Worm (Caenorhabditis elegans) whole organism, L4 larva: ENCODE data around the gene Y6G8.8.

ENCODE experiments used
- F26F4.8 ChIP-seq: fragments of 200-800 bp; sonication (Bioruptor generic); conservative IDR thresholded peaks from 2 replicates; pipeline ENCODE4 v1.3.6; 2022; ENCODE audit warnings: missing genetic modification characterization, missing compliant biosample characterization
- F49E8.2 ChIP-seq: sonication (generic microtip); optimal IDR thresholded peaks from 2 replicates; lab custom pipeline; 2016; ENCODE audit warnings: missing compliant biosample characterization, mild to moderate bottlenecking, missing genetic modification characterization, borderline replicate concordance
- T26A8.4 ChIP-seq: fragments of 200-800 bp; sonication (Bioruptor generic); IDR thresholded peaks from 2 replicates; pipeline ENCODE4 v1.3.6; 2022; ENCODE audit warnings: missing genetic modification characterization, missing compliant biosample characterization
- Y5F2A.4 ChIP-seq: fragments of 200-800 bp; sonication (Bioruptor generic); optimal IDR thresholded peaks from 2 replicates; lab custom pipeline; 2018; ENCODE audit warnings: mild to moderate bottlenecking, missing genetic modification characterization, missing compliant biosample characterization
- ZK546.5 ChIP-seq, 2 experiments: sonication (generic microtip); optimal IDR thresholded peaks; 2 replicates each; lab custom pipeline; 2017; ENCODE audit warnings: missing biosample characterization in 2 of 2, missing genetic modification characterization in 2 of 2
- aha-1 ChIP-seq: fragments of 150-350 bp; peaks from one replicate; lab custom pipeline; 2014; ENCODE audit warnings: missing biosample characterization, missing genetic modification characterization
- arid-1 ChIP-seq: fragments of 200-800 bp; sonication (Bioruptor generic); conservative IDR thresholded peaks from 2 replicates; pipeline ENCODE4 v1.3.6; 2022; ENCODE audit warnings: missing genetic modification reagents, missing genetic modification characterization, missing compliant biosample characterization
- attf-4 ChIP-seq: sonication (generic microtip); optimal IDR thresholded peaks from 3 replicates; lab custom pipeline; 2017; ENCODE audit warnings: missing biosample characterization, missing genetic modification characterization
- ceh-82 ChIP-seq: sonication (generic microtip); optimal IDR thresholded peaks from 2 replicates; lab custom pipeline; 2017; ENCODE audit warnings: missing biosample characterization, missing genetic modification characterization
- daf-12 ChIP-seq: fragments of 150-350 bp; optimal IDR thresholded peaks from 2 replicates; lab custom pipeline; 2014; ENCODE audit warnings: missing biosample characterization, missing genetic modification reagents, missing genetic modification characterization
- daf-16 ChIP-seq, 3 experiments: sonication (generic microtip); optimal IDR thresholded peaks; 2 replicates each; lab custom pipeline; 2016 to 2017; ENCODE audit warnings: missing genetic modification characterization in 3 of 3, missing genetic modification reagents in 3 of 3, mild to moderate bottlenecking in 2 of 3, missing compliant biosample characterization in 2 of 3, missing biosample characterization in 1 of 3, moderate library complexity in 1 of 3
- fos-1 ChIP-seq: fragments of 150-350 bp; optimal IDR thresholded peaks from 2 replicates; lab custom pipeline; 2014; ENCODE audit warnings: missing biosample characterization, missing genetic modification characterization
- hlh-30 ChIP-seq: sonication (generic microtip); optimal IDR thresholded peaks from 2 replicates; lab custom pipeline; 2017; ENCODE audit warnings: antibody characterized with exemption, mild to moderate bottlenecking, missing genetic modification characterization, missing compliant biosample characterization; ENCODE audit not compliant: insufficient read depth
- jun-1 ChIP-seq: fragments of 150-350 bp; optimal IDR thresholded peaks from 2 replicates; lab custom pipeline; 2014; ENCODE audit warnings: missing biosample characterization, missing genetic modification reagents, missing genetic modification characterization
- lin-13 ChIP-seq: fragments of 150-350 bp; optimal IDR thresholded peaks from 2 replicates; lab custom pipeline; 2014; ENCODE audit warnings: missing biosample characterization, missing genetic modification reagents, missing genetic modification characterization
- mdt-29 ChIP-seq: fragments of 200-800 bp; sonication (Bioruptor generic); IDR thresholded peaks from 2 replicates; pipeline ENCODE4 v1.3.6; 2022; ENCODE audit warnings: missing genetic modification reagents, missing genetic modification characterization, missing compliant biosample characterization
- mes-2 ChIP-seq: sonication (generic microtip); optimal IDR thresholded peaks from 2 replicates; lab custom pipeline; 2016; ENCODE audit warnings: missing genotype, mild to moderate bottlenecking, missing genetic modification characterization, missing compliant biosample characterization; ENCODE audit not compliant: poor library complexity, severe bottlenecking
- nhr-10 ChIP-seq: fragments of 150-350 bp; optimal IDR thresholded peaks from 2 replicates; lab custom pipeline; 2014; ENCODE audit warnings: missing biosample characterization, missing genetic modification characterization
- nhr-237 ChIP-seq: sonication (generic microtip); optimal IDR thresholded peaks from 2 replicates; lab custom pipeline; 2017; ENCODE audit warnings: missing biosample characterization, missing genetic modification characterization
- nhr-25 ChIP-seq: sonication (generic microtip); optimal IDR thresholded peaks from 2 replicates; lab custom pipeline; 2017; ENCODE audit warnings: missing genetic modification characterization, mild to moderate bottlenecking, missing compliant biosample characterization, antibody characterized with exemption, moderate library complexity, borderline replicate concordance; ENCODE audit not compliant: insufficient read depth
- nhr-48 ChIP-seq: sonication (generic microtip); optimal IDR thresholded peaks from 2 replicates; lab custom pipeline; 2016; ENCODE audit warnings: mild to moderate bottlenecking, missing genetic modification characterization, missing compliant biosample characterization
- nhr-76 ChIP-seq: fragments of 150-350 bp; optimal IDR thresholded peaks from 2 replicates; lab custom pipeline; 2014; ENCODE audit warnings: missing biosample characterization, missing genetic modification characterization
- nhr-77 ChIP-seq: fragments of 150-350 bp; optimal IDR thresholded peaks from 2 replicates; lab custom pipeline; 2014; ENCODE audit warnings: missing biosample characterization, missing genetic modification characterization
- pha-4 ChIP-seq, 2 experiments: fragments of 150-350 bp in 1 of 2; fragments of 200-800 bp in 1 of 2; sonication (Bioruptor generic) in 1 of 2; IDR thresholded peaks in 1 of 2; optimal IDR thresholded peaks in 1 of 2; 2 replicates each; pipeline versions ENCODE4 v1.3.6 to Lab custom; 2014 to 2022; ENCODE audit warnings: missing genetic modification characterization in 2 of 2, missing genetic modification reagents in 2 of 2, missing biosample characterization in 1 of 2, missing compliant biosample characterization in 1 of 2
- php-3 ChIP-seq: fragments of 200-800 bp; sonication (Bioruptor generic); IDR thresholded peaks from 2 replicates; pipeline ENCODE4 v1.3.6; 2022; ENCODE audit warnings: missing genetic modification reagents, missing genetic modification characterization, missing compliant biosample characterization
- rbr-2 ChIP-seq: sonication (generic microtip); optimal IDR thresholded peaks from 2 replicates; lab custom pipeline; 2016; ENCODE audit warnings: missing genotype, missing genetic modification characterization, missing compliant biosample characterization
- saeg-2 ChIP-seq: fragments of 200-800 bp; sonication (Bioruptor generic); IDR thresholded peaks from 2 replicates; pipeline ENCODE4 v1.3.6; 2022; ENCODE audit warnings: missing genetic modification reagents, missing genetic modification characterization, missing compliant biosample characterization
- sdz-12 ChIP-seq: fragments of 200-800 bp; sonication (Bioruptor generic); optimal IDR thresholded peaks from 2 replicates; lab custom pipeline; 2018; ENCODE audit warnings: mild to moderate bottlenecking, missing genetic modification characterization, missing compliant biosample characterization
- spr-1 ChIP-seq: sonication (generic microtip); optimal IDR thresholded peaks from 2 replicates; lab custom pipeline; 2016; ENCODE audit warnings: mild to moderate bottlenecking, missing genetic modification characterization, missing compliant biosample characterization
- tag-97 ChIP-seq: fragments of 200-800 bp; sonication (Bioruptor generic); IDR thresholded peaks from 2 replicates; pipeline ENCODE4 v1.3.6; 2022; ENCODE audit warnings: missing genetic modification characterization, missing compliant biosample characterization
- tra-1 ChIP-seq: fragments of 200-800 bp; sonication (Bioruptor generic); IDR thresholded peaks from 2 replicates; pipeline ENCODE4 v1.3.6; 2022; ENCODE audit warnings: missing genetic modification reagents, missing genetic modification characterization, missing compliant biosample characterization
- vab-7 ChIP-seq: fragments of 200-800 bp; sonication (Bioruptor generic); IDR thresholded peaks from 2 replicates; pipeline ENCODE4 v1.3.6; 2022; ENCODE audit warnings: missing genetic modification reagents, missing genetic modification characterization, missing compliant biosample characterization
- zip-11 ChIP-seq: fragments of 200-800 bp; sonication (Bioruptor generic); IDR thresholded peaks from 2 replicates; pipeline ENCODE4 v1.3.6; 2022; ENCODE audit warnings: missing genetic modification characterization, missing compliant biosample characterization
- ztf-11 ChIP-seq: fragments of 150-350 bp; optimal IDR thresholded peaks from 2 replicates; lab custom pipeline; 2014; ENCODE audit warnings: missing biosample characterization, missing genetic modification characterization

Gene Y6G8.8

ce11 chrV:17665906-17666305, 45.5 kb downstream of the Y6G8.8 start, which contains the start of gene F59A1.11:
TSS of gene F59A1.11 (minus strand) at chrV:17666006.
- no peak for TF ChIP-seq nhr-25 (tag; lab: Kevin White, UChicago)
- TF ChIP-seq hlh-30 (tag; lab: Kevin White, UChicago): no peak
- no peak for TF ChIP-seq saeg-2 (GFP tag; lab: Robert Waterston, UW)
- TF ChIP-seq tag-97 (GFP tag; lab: Robert Waterston, UW): no peak
- TF ChIP-seq T26A8.4: no peak
- TF ChIP-seq jun-1: no peak
- TF ChIP-seq F49E8.2: no peak
- TF ChIP-seq aha-1 (tag; lab: Kevin White, UChicago): no peak
- no peak for TF ChIP-seq rbr-2 (tag; lab: Kevin White, UChicago)
- no peak for TF ChIP-seq spr-1
- TF ChIP-seq vab-7 (GFP tag; lab: Robert Waterston, UW): no peak
- TF ChIP-seq sdz-12 (GFP tag; lab: Kevin White, UChicago): no peak
- TF ChIP-seq php-3 (GFP tag; lab: Robert Waterston, UW): no peak
- no peak for TF ChIP-seq ztf-11
- TF ChIP-seq nhr-76 (tag; lab: Kevin White, UChicago): no peak

ce11 chrV:17667676-17668075, 47.3 kb downstream of the Y6G8.8 start, which contains the start of gene F59A1.12:
TSS of gene F59A1.12 (minus strand) at chrV:17667776.
- TF ChIP-seq mdt-29 (GFP tag; lab: Robert Waterston, UW) (no peak), nhr-25 (tag; lab: Kevin White, UChicago) (no peak), daf-12 (no peak), nhr-77 (tag; lab: Kevin White, UChicago) (no peak), saeg-2 (GFP tag; lab: Robert Waterston, UW) (no peak), daf-16 (GFP tag; optimal IDR thresholded peaks at IDR 0.05; lab: Kevin White, UChicago) (no peak), daf-16 (tag; optimal IDR thresholded peaks at IDR 0.05; lab: Kevin White, UChicago) (no peak), pha-4 (GFP tag; IDR thresholded peaks at IDR 0.05; lab: Robert Waterston, UW) (no peak), pha-4 (tag; optimal IDR thresholded peaks at IDR 0.05; lab: Kevin White, UChicago) (no peak), nhr-76 (tag; lab: Kevin White, UChicago) (no peak), sdz-12 (GFP tag; lab: Kevin White, UChicago) (no peak), Y5F2A.4 (no peak), nhr-10 (no peak), hlh-30 (tag; lab: Kevin White, UChicago) (no peak), ZK546.5 (tag; optimal IDR thresholded peaks at IDR 0.05; lab: Kevin White, UChicago) (no peak)

ce11 chrV:17668531-17668930, 48.2 kb downstream of the Y6G8.8 start, which contains the start of gene str-89:
TSS of gene str-89 (plus strand) at chrV:17668831.
- no peak for TF ChIP-seq zip-11 (GFP tag; lab: Robert Waterston, UW)
- no peak for TF ChIP-seq tra-1 (GFP tag; lab: Robert Waterston, UW)
- TF ChIP-seq arid-1 (GFP tag; lab: Robert Waterston, UW): no peak
- no peak for TF ChIP-seq F26F4.8 (GFP tag; lab: Robert Waterston, UW)
- TF ChIP-seq T26A8.4: no peak
- no peak for TF ChIP-seq mes-2 (tag; lab: Kevin White, UChicago)
- TF ChIP-seq Y5F2A.4: no peak
- TF ChIP-seq ceh-82 (tag; lab: Kevin White, UChicago): no peak
- no peak for TF ChIP-seq pha-4 (GFP tag; IDR thresholded peaks at IDR 0.05; lab: Robert Waterston, UW)
- TF ChIP-seq pha-4 (tag; optimal IDR thresholded peaks at IDR 0.05; lab: Kevin White, UChicago): no peak
- TF ChIP-seq attf-4 (tag; lab: Kevin White, UChicago): no peak
- no peak for TF ChIP-seq nhr-10
- TF ChIP-seq fos-1 (tag; lab: Kevin White, UChicago): no peak
- TF ChIP-seq nhr-237 (tag; lab: Kevin White, UChicago): no peak
- TF ChIP-seq nhr-48 (tag; lab: Kevin White, UChicago): no peak
- TF ChIP-seq lin-13 (GFP tag; lab: Kevin White, UChicago): no peak
